Fruit fly (Drosophila melanogaster) Kc167 (cell line): Measurements from ENCODE around the gene Npc2a.

Experiments
- Myc ChIP-seq: fragments of >200 bp; optimal IDR thresholded peaks from 2 replicates; lab custom pipeline; 2017; ENCODE audit warnings: missing external identifiers
- Sin3A ChIP-seq: fragments of >200 bp; optimal IDR thresholded peaks from 2 replicates; lab custom pipeline; 2018; ENCODE audit warnings: missing external identifiers
- h ChIP-seq: fragments of >200 bp; optimal IDR thresholded peaks from 3 replicates; lab custom pipeline; 2018; ENCODE audit warnings: missing external identifiers
- insv ChIP-seq: fragments of >200 bp; optimal IDR thresholded peaks from 3 replicates; lab custom pipeline; 2018; ENCODE audit warnings: missing external identifiers
- psq ChIP-seq: fragments of >200 bp; optimal IDR thresholded peaks from 2 replicates; lab custom pipeline; 2017; ENCODE audit warnings: missing external identifiers
- ttk ChIP-seq: sonication (Bioruptor generic); optimal IDR thresholded peaks from 2 replicates; lab custom pipeline; 2017; ENCODE audit warnings: missing external identifiers

DNA sequence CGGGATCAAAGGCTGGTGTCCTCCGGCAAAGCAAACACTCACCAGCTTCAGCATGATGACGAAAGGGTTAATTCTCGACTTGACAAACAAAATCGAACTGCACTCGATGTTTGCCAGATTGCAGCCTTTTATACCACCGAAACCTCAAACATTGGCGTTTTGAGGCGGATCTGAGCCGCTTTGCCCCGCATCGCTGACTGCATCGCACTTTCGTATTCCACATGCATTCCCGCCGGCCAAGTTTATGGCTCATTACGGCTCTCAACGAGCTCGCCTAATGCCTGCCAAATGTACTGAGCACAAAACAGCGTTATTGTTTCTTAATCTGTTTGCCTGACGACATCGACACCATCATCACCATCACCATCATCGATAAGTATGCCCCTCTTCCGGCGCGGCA, 19.0 kb downstream of the Npc2a start, which contains the start of gene CG15353:
- no peak for TF ChIP-seq psq
- TF ChIP-seq Sin3A (lab: Kevin White, UChicago): no peak
- TF ChIP-seq h: no peak
- no peak for TF ChIP-seq Myc (lab: Kevin White, UChicago)
- TF ChIP-seq ttk (lab: Kevin White, UChicago): no peak
- TF ChIP-seq insv (lab: Kevin White, UChicago): no peak
